Fruit fly (Drosophila melanogaster) whole organism, prepupa: Measurements from ENCODE around the gene Jhbp13.
A peak's percentile ranks its signal among the peaks of the same experiment; 100 is the strongest.

ENCODE experiments used
- CG32006 ChIP-seq: fragments of 200-800 bp; sonication (Bioruptor generic); optimal IDR thresholded peaks from 3 replicates; lab custom pipeline; 2017; ENCODE audit warnings: missing biosample characterization, mild to moderate bottlenecking, missing genetic modification characterization
- CG6854 ChIP-seq: fragments of 200-800 bp; sonication (Bioruptor generic); optimal IDR thresholded peaks from 2 replicates; lab custom pipeline; 2017; ENCODE audit warnings: missing biosample characterization, mild to moderate bottlenecking, missing genetic modification characterization
- CG8319 ChIP-seq: fragments of 200-800 bp; sonication (Bioruptor generic); optimal IDR thresholded peaks from 3 replicates; lab custom pipeline; 2016; ENCODE audit warnings: missing biosample characterization, missing genetic modification characterization
- Hr39 ChIP-seq: fragments of 200-800 bp; sonication (Bioruptor generic); optimal IDR thresholded peaks from 2 replicates; lab custom pipeline; 2016; ENCODE audit warnings: missing biosample characterization, missing genetic modification characterization
- fkh ChIP-seq: fragments of 200-800 bp; sonication (Bioruptor generic); optimal IDR thresholded peaks from 3 replicates; lab custom pipeline; 2017; ENCODE audit warnings: missing biosample characterization, mild to moderate bottlenecking, missing genetic modification characterization, moderate library complexity

DNA sequence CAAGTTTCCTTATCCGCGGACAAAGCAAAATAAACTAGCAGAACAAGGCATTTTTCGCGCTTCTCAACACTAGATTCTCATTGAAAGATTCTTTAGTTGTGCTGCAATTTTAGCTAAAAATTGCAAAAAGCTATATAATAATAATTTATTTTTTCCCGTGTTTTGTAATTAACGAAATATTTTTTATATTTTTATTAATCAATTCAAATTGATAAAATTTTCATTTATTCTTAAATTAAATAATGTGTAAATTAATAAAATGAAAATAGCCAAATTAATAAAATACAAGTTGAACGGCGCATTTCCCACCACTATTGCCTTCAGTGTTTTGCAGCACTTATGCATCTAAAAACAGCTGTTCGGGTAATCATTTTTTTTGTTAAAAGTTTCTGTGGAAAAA is 46.7 kb downstream of the Jhbp13 start, which contains the start of the genes Drep4 and Uvrag:
- TF ChIP-seq Hr39 (GFP tag; lab: Kevin White, UChicago) (peak; percentile 14), CG32006 (no peak), CG8319 (GFP tag; lab: Kevin White, UChicago) (peak; percentile 31), CG6854 (GFP tag; lab: Kevin White, UChicago) (no peak), fkh (GFP tag; lab: Kevin White, UChicago) (no peak)
